Fruit fly (Drosophila melanogaster) Kc167 (cell line): ENCODE data around the gene mRpS33.

Source experiments
- Myc ChIP-seq: fragments of >200 bp; optimal IDR thresholded peaks from 2 replicates; lab custom pipeline; 2017; ENCODE audit warnings: missing external identifiers
- Sin3A ChIP-seq: fragments of >200 bp; optimal IDR thresholded peaks from 2 replicates; lab custom pipeline; 2018; ENCODE audit warnings: missing external identifiers
- h ChIP-seq: fragments of >200 bp; optimal IDR thresholded peaks from 3 replicates; lab custom pipeline; 2018; ENCODE audit warnings: missing external identifiers
- insv ChIP-seq: fragments of >200 bp; optimal IDR thresholded peaks from 3 replicates; lab custom pipeline; 2018; ENCODE audit warnings: missing external identifiers
- psq ChIP-seq: fragments of >200 bp; optimal IDR thresholded peaks from 2 replicates; lab custom pipeline; 2017; ENCODE audit warnings: missing external identifiers
- ttk ChIP-seq: sonication (Bioruptor generic); optimal IDR thresholded peaks from 2 replicates; lab custom pipeline; 2017; ENCODE audit warnings: missing external identifiers

DNA sequence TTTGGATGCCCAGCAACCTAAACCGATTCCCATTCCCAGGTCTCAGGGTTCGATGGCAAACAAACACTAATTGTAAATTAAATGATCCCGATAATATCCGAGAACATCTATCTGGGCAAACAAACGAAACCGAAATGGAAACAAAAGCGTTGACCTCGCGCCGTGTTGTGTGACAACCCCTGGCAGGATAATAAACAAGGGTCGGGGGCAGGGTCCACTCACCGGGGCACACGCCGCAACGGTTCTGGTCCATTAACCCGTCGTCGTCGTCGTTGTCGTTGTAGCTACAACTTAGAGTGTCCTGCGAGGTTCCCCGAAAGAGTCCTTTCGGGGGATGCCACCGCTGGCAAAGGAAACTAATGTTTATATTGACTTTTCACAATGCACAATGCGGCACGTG, 47.3 kb downstream of the mRpS33 start:
- TF ChIP-seq insv (lab: Kevin White, UChicago): no peak
- no peak for TF ChIP-seq ttk (lab: Kevin White, UChicago)
- TF ChIP-seq psq: no peak
- no peak for TF ChIP-seq Sin3A
- no peak for TF ChIP-seq h (lab: Kevin White, UChicago)
- no peak for TF ChIP-seq Myc (lab: Kevin White, UChicago)
